Worm (Caenorhabditis elegans): ENCODE results near the gene srg-42.

DNA sequence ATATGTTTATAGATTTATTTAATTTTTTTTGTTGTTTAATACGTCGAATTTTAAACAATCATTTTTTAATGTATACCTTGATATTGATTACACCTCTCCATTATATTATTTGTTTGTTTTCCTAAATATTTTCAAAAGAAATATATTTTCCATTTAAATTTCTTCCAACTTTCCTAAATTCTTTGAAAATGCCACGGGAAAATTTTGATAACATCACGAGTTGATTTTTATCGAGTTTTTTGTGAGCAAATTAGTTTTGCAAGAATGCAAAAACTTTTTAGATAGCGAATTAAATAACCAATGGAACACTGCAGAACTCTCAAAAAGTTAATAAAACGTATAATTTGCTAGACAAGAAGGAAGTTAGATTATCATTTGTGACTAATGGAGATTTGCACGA lies at the start of gene srg-42:
- TF ChIP-seq ama-1 (optimal IDR thresholded peaks at IDR 0.05) (no peak), sea-1 (GFP tag; conservative IDR thresholded peaks at IDR 0.05) (no peak), flt-1 (GFP tag; IDR thresholded peaks at IDR 0.05) (no peak), tbx-11 (GFP tag; IDR thresholded peaks at IDR 0.05) (no peak), hmbx-1 (tag; optimal IDR thresholded peaks at IDR 0.05) (no peak), F13C5.2 (tag; optimal IDR thresholded peaks at IDR 0.05) (no peak), tra-4 (tag; optimal IDR thresholded peaks at IDR 0.05) (no peak), ceh-13 (GFP tag; optimal IDR thresholded peaks at IDR 0.05) (no peak), B0310.2 (tag; optimal IDR thresholded peaks at IDR 0.05) (no peak), ceh-36 (tag; optimal IDR thresholded peaks at IDR 0.05) (no peak), aly-1 (tag; optimal IDR thresholded peaks at IDR 0.05) (no peak), hmg-4 (GFP tag; optimal IDR thresholded peaks at IDR 0.05) (no peak), hnd-1 (tag; optimal IDR thresholded peaks at IDR 0.05) (no peak)

Measured in whole organism, early embryonic.